Worm (Caenorhabditis elegans): ENCODE data around the gene xtr-1.

DNA sequence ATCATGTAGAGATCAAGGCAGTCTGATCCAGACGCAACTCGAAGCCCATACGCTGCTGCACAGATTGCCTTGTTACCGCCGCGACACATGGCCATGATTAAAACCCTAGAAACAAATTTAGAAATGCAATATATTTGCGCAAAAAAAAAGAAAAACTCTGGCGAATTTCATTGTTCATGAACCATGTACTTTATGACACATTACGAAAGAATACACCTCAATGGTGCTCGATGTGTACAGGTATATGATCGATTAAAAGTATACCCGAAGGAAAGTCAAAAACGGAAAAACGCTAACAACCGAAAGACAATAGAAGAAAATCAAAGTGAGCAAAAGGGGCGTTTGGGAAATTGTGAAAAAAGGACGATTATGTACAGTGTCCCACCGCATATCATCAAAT lies 39.7 kb downstream of the xtr-1 start, which contains the start of gene Y62H9A.8:
- TF ChIP-seq ama-1 (optimal IDR thresholded peaks at IDR 0.05) = no peak
- TF ChIP-seq tra-4 (tag; optimal IDR thresholded peaks at IDR 0.05) = no peak
- no peak for TF ChIP-seq ceh-36 (tag; optimal IDR thresholded peaks at IDR 0.05)
- TF ChIP-seq flt-1 (GFP tag; IDR thresholded peaks at IDR 0.05) = no peak
- TF ChIP-seq hnd-1 (tag; optimal IDR thresholded peaks at IDR 0.05) = no peak
- no peak for TF ChIP-seq scrt-1 (GFP tag; IDR thresholded peaks at IDR 0.05)
- TF ChIP-seq ets-7 (tag; optimal IDR thresholded peaks at IDR 0.05) = no peak
- no peak for TF ChIP-seq hmg-4 (GFP tag; optimal IDR thresholded peaks at IDR 0.05)
- TF ChIP-seq hmbx-1 (tag; optimal IDR thresholded peaks at IDR 0.05) = no peak

Data from whole organism, early embryonic.